Worm (Caenorhabditis elegans) whole organism, early embryonic: ENCODE data around the gene ZK1236.5.

ENCODE experiments used
- aly-1 ChIP-seq: sonication (generic microtip); optimal IDR thresholded peaks from 2 replicates; lab custom pipeline; 2016; ENCODE audit warnings: missing genetic modification characterization, missing compliant biosample characterization
- ama-1 ChIP-seq: fragments of 150-350 bp; optimal IDR thresholded peaks from 2 replicates; lab custom pipeline; 2014
- ceh-36 ChIP-seq: sonication (generic microtip); optimal IDR thresholded peaks from 2 replicates; lab custom pipeline; 2016; ENCODE audit warnings: missing genetic modification characterization, inconsistent platforms, missing compliant biosample characterization
- ets-7 ChIP-seq: sonication (generic microtip); optimal IDR thresholded peaks from 2 replicates; lab custom pipeline; 2016; ENCODE audit warnings: missing genotype, missing genetic modification characterization, missing compliant biosample characterization
- flt-1 ChIP-seq: fragments of 200-800 bp; sonication (Bioruptor generic); IDR thresholded peaks from 2 replicates; pipeline ENCODE4 v1.3.6; 2022; ENCODE audit warnings: missing genetic modification characterization, missing compliant biosample characterization
- hmg-4 ChIP-seq: fragments of 200-800 bp; sonication (Bioruptor generic); optimal IDR thresholded peaks from 2 replicates; lab custom pipeline; 2018; ENCODE audit warnings: mild to moderate bottlenecking, missing genetic modification characterization, missing compliant biosample characterization
- hnd-1 ChIP-seq: sonication (generic microtip); optimal IDR thresholded peaks from 2 replicates; lab custom pipeline; 2016; ENCODE audit warnings: missing genetic modification characterization, missing compliant biosample characterization
- pes-1 ChIP-seq: fragments of 200-800 bp; sonication (Bioruptor generic); IDR thresholded peaks from 2 replicates; pipeline ENCODE4 v1.3.6; 2022; ENCODE audit warnings: missing genetic modification reagents, missing genetic modification characterization, missing compliant biosample characterization
- tbx-11 ChIP-seq: fragments of 200-800 bp; sonication (Bioruptor generic); IDR thresholded peaks from 2 replicates; pipeline ENCODE4 v1.3.6; 2022; ENCODE audit warnings: missing genetic modification characterization, missing compliant biosample characterization
- tbx-37 ChIP-seq: fragments of 200-800 bp; sonication (Bioruptor generic); conservative IDR thresholded peaks from 2 replicates; pipeline ENCODE4 v1.3.6; 2022; ENCODE audit warnings: missing genetic modification reagents, missing genetic modification characterization, missing compliant biosample characterization

ce11 chrIII:8410747-8411146, 21.3 kb downstream of the ZK1236.5 start:
- TF ChIP-seq ama-1 (lab: Kevin White, UChicago) (no peak), ceh-36 (tag; lab: Kevin White, UChicago) (no peak), aly-1 (tag; lab: Kevin White, UChicago) (no peak), tbx-11 (GFP tag; lab: Robert Waterston, UW) (no peak), ets-7 (no peak), hmg-4 (GFP tag; lab: Kevin White, UChicago) (no peak), hnd-1 (tag; lab: Kevin White, UChicago) (no peak), pes-1 (GFP tag; lab: Robert Waterston, UW) (no peak), flt-1 (GFP tag; lab: Robert Waterston, UW) (no peak), tbx-37 (no peak)
